Worm (Caenorhabditis elegans) whole organism, L3 larva: ENCODE measurements around the gene T14G8.3.

Experiments
- R02D3.7 ChIP-seq: fragments of 150-350 bp; optimal IDR thresholded peaks from 2 replicates; lab custom pipeline; 2014; ENCODE audit warnings: missing biosample characterization, missing genetic modification characterization
- aly-2 ChIP-seq: fragments of 150-350 bp; optimal IDR thresholded peaks from 2 replicates; lab custom pipeline; 2014; ENCODE audit warnings: missing biosample characterization, missing genetic modification characterization
- ceh-16 ChIP-seq: sonication (generic microtip); optimal IDR thresholded peaks from 2 replicates; lab custom pipeline; 2017; ENCODE audit warnings: missing biosample characterization, missing genetic modification characterization
- ceh-28 ChIP-seq: fragments of 150-350 bp; optimal IDR thresholded peaks from 2 replicates; lab custom pipeline; 2014; ENCODE audit warnings: missing biosample characterization, missing genetic modification reagents, missing genetic modification characterization
- ceh-82 ChIP-seq: fragments of 150-350 bp; optimal IDR thresholded peaks from 2 replicates; lab custom pipeline; 2014; ENCODE audit warnings: missing biosample characterization, missing genetic modification characterization
- elt-1 ChIP-seq: fragments of 150-350 bp; optimal IDR thresholded peaks from 2 replicates; lab custom pipeline; 2014; ENCODE audit warnings: missing biosample characterization, missing genetic modification characterization
- mdl-1 ChIP-seq: fragments of 150-350 bp; optimal IDR thresholded peaks from 2 replicates; lab custom pipeline; 2014; ENCODE audit warnings: missing biosample characterization, missing genetic modification characterization
- mml-1 ChIP-seq: fragments of 150-350 bp; sonication (generic microtip); optimal IDR thresholded peaks from 3 replicates; lab custom pipeline; 2014; ENCODE audit warnings: missing biosample characterization, missing genetic modification characterization
- nhr-23 ChIP-seq: fragments of 150-350 bp; optimal IDR thresholded peaks from 2 replicates; lab custom pipeline; 2014; ENCODE audit warnings: missing biosample characterization, missing genetic modification reagents, missing genetic modification characterization
- sea-2 ChIP-seq: fragments of 150-350 bp; sonication (generic microtip); optimal IDR thresholded peaks from 4 replicates; lab custom pipeline; 2014; ENCODE audit warnings: missing biosample characterization, missing genetic modification reagents, missing genetic modification characterization
- tbx-2 ChIP-seq: sonication (generic microtip); optimal IDR thresholded peaks from 2 replicates; lab custom pipeline; 2016; ENCODE audit warnings: mild to moderate bottlenecking, missing genetic modification characterization, missing compliant biosample characterization

Gene T14G8.3

ce11 chrX:12918454-12918853, 57.4 kb downstream of the T14G8.3 start:
- TF ChIP-seq ceh-82 (no peak), mml-1 (tag; lab: Kevin White, UChicago) (no peak), nhr-23 (no peak), sea-2 (GFP tag; lab: Kevin White, UChicago) (no peak), R02D3.7 (tag; lab: Kevin White, UChicago) (no peak), tbx-2 (tag; lab: Kevin White, UChicago) (no peak), elt-1 (tag; lab: Kevin White, UChicago) (no peak), ceh-28 (tag; lab: Kevin White, UChicago) (no peak), aly-2 (tag; lab: Kevin White, UChicago) (no peak), mdl-1 (no peak), ceh-16 (tag; lab: Kevin White, UChicago) (no peak)
- TF ChIP-seq, all 47 proteins: peak for 0
